Fruit fly (Drosophila melanogaster): ENCODE measurements around the gene Fatp1.

DNA sequence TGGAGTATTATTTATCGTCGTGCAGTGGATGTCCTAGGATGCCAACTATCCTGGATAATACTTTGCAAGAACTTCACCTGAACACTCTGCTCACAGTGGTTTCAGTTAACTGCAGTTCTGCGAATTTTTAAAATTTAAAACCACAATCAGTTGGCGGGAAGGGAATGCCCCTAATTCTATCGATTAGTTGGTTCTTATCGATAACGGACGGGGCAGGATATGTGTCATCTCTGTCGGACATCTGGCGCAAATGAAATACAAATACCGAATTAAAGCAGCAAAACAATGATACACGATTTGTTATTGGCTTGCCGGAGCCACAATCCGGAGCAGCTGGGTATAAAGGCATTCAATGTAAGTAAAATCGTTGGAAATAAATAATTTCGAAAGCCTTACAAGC lies 33.9 kb downstream of the Fatp1 start, which contains the start of gene Grip75:
- no peak for TF ChIP-seq pan (optimal IDR thresholded peaks at IDR 0.05)
- TF ChIP-seq usp (GFP tag; optimal IDR thresholded peaks at IDR 0.05) = no peak
- no peak for TF ChIP-seq CG8478 (optimal IDR thresholded peaks at IDR 0.05)
- no peak for TF ChIP-seq psq (optimal IDR thresholded peaks at IDR 0.05)
- no peak for TF ChIP-seq Dll (optimal IDR thresholded peaks at IDR 0.05)

Data from whole organism.